Fruit fly (Drosophila melanogaster) whole organism, embryonic: ENCODE measurements around the gene CG7879.

Source experiments
- B-H2 ChIP-seq: fragments of 200-800 bp; sonication (Bioruptor generic); optimal IDR thresholded peaks from 2 replicates; lab custom pipeline; 2018; ENCODE audit warnings: missing biosample characterization, mild to moderate bottlenecking, missing genetic modification characterization
- CG10209 ChIP-seq: fragments of 200-800 bp; sonication (Bioruptor generic); optimal IDR thresholded peaks from 3 replicates; lab custom pipeline; 2017; ENCODE audit warnings: missing biosample characterization, mild to moderate bottlenecking, missing genetic modification characterization, missing genetic modification reagents
- CG10654 ChIP-seq: fragments of 200-800 bp; sonication (Bioruptor generic); optimal IDR thresholded peaks from 2 replicates; lab custom pipeline; 2016; ENCODE audit warnings: missing biosample characterization, missing genetic modification characterization
- CG11696 ChIP-seq: fragments of 200-800 bp; sonication (Bioruptor generic); IDR thresholded peaks from 2 replicates; pipeline ENCODE4 v1.3.6; 2022; ENCODE audit warnings: missing biosample characterization, missing genetic modification characterization
- CG12769 ChIP-seq: fragments of 200-800 bp; sonication (Bioruptor generic); optimal IDR thresholded peaks from 2 replicates; lab custom pipeline; 2019; ENCODE audit warnings: missing biosample characterization, mild to moderate bottlenecking, missing genetic modification characterization, moderate library complexity
- CG12942 ChIP-seq: fragments of 200-800 bp; sonication (Bioruptor generic); optimal IDR thresholded peaks from 3 replicates; lab custom pipeline; 2016; ENCODE audit warnings: missing biosample characterization, missing genetic modification characterization
- CG13894 ChIP-seq: fragments of 200-800 bp; sonication (Bioruptor generic); optimal IDR thresholded peaks from 3 replicates; lab custom pipeline; 2018; ENCODE audit warnings: missing biosample characterization, mild to moderate bottlenecking, missing genetic modification characterization, moderate library complexity
- CG15011 ChIP-seq: fragments of 200-800 bp; sonication (Bioruptor generic); optimal IDR thresholded peaks from 3 replicates; lab custom pipeline; 2018; ENCODE audit warnings: missing biosample characterization, mild to moderate bottlenecking, missing genetic modification characterization
- CG15269 ChIP-seq: fragments of 200-800 bp; sonication (Bioruptor generic); optimal IDR thresholded peaks from 2 replicates; lab custom pipeline; 2018; ENCODE audit warnings: missing biosample characterization, mild to moderate bottlenecking, missing genetic modification characterization, moderate library complexity
- CG17802 ChIP-seq: fragments of 200-800 bp; sonication (Bioruptor generic); optimal IDR thresholded peaks from 2 replicates; lab custom pipeline; 2018; ENCODE audit warnings: missing biosample characterization, mild to moderate bottlenecking, missing genetic modification characterization, moderate library complexity
- CG2889 ChIP-seq: fragments of 200-800 bp; sonication (Bioruptor generic); IDR thresholded peaks from 3 replicates; pipeline ENCODE4 v1.3.6; 2022; ENCODE audit warnings: missing biosample characterization, missing genetic modification characterization
- CG3407 ChIP-seq: fragments of 200-800 bp; sonication (Bioruptor generic); optimal IDR thresholded peaks from 2 replicates; lab custom pipeline; 2018; ENCODE audit warnings: missing biosample characterization, mild to moderate bottlenecking, missing genetic modification characterization
- CG3847 ChIP-seq: fragments of 200-800 bp; sonication (Bioruptor generic); IDR thresholded peaks from 2 replicates; pipeline ENCODE4 v1.3.6; 2022; ENCODE audit warnings: missing biosample characterization, missing genetic modification characterization
- CG7372 ChIP-seq: fragments of 200-800 bp; sonication (Bioruptor generic); IDR thresholded peaks from 2 replicates; pipeline ENCODE4 v1.3.6; 2022; ENCODE audit warnings: missing biosample characterization, missing genetic modification characterization
- CG7786 ChIP-seq: fragments of 200-800 bp; sonication (Bioruptor generic); optimal IDR thresholded peaks from 2 replicates; lab custom pipeline; 2016; ENCODE audit warnings: missing biosample characterization, missing genetic modification characterization
- CG8281 ChIP-seq: fragments of 200-800 bp; sonication (Bioruptor generic); optimal IDR thresholded peaks from 2 replicates; lab custom pipeline; 2018; ENCODE audit warnings: missing biosample characterization, mild to moderate bottlenecking, missing genetic modification characterization, moderate library complexity
- CG9437 ChIP-seq: fragments of 200-800 bp; sonication (Bioruptor generic); optimal IDR thresholded peaks from 2 replicates; lab custom pipeline; 2018; ENCODE audit warnings: missing biosample characterization, mild to moderate bottlenecking, missing genetic modification characterization
- CG9609 ChIP-seq: fragments of 200-800 bp; sonication (Bioruptor generic); optimal IDR thresholded peaks from 3 replicates; lab custom pipeline; 2016; ENCODE audit warnings: missing biosample characterization, missing genetic modification characterization
- CG9932 ChIP-seq: fragments of 200-800 bp; sonication (Bioruptor generic); IDR thresholded peaks from 2 replicates; pipeline ENCODE4 v1.3.6; 2022; ENCODE audit warnings: missing biosample characterization, missing genetic modification characterization
- E2f2 ChIP-seq: fragments of 200-800 bp; sonication (Bioruptor generic); IDR thresholded peaks from 2 replicates; pipeline ENCODE4 v1.3.6; 2022; ENCODE audit warnings: missing biosample characterization, missing genetic modification characterization
- HLH54F ChIP-seq: fragments of 200-800 bp; sonication (Bioruptor generic); optimal IDR thresholded peaks from 3 replicates; lab custom pipeline; 2016; ENCODE audit warnings: missing biosample characterization, missing genetic modification characterization
- Hand ChIP-seq: fragments of 200-800 bp; sonication (Bioruptor generic); optimal IDR thresholded peaks from 2 replicates; lab custom pipeline; 2017; ENCODE audit warnings: mild to moderate bottlenecking, missing biosample characterization, missing genetic modification reagents, missing genetic modification characterization
- Jarid2 ChIP-seq: fragments of 200-800 bp; sonication (Bioruptor generic); optimal IDR thresholded peaks from 3 replicates; lab custom pipeline; 2017; ENCODE audit warnings: mild to moderate bottlenecking, missing biosample characterization, missing genetic modification reagents, missing genetic modification characterization
- NFAT ChIP-seq: fragments of 200-800 bp; sonication (Bioruptor generic); IDR thresholded peaks from 2 replicates; pipeline ENCODE4 v1.3.6; 2022; ENCODE audit warnings: missing biosample characterization, missing genetic modification characterization
- PHDP ChIP-seq: fragments of 200-800 bp; sonication (Bioruptor generic); optimal IDR thresholded peaks from 3 replicates; lab custom pipeline; 2018; ENCODE audit warnings: missing biosample characterization, mild to moderate bottlenecking, missing genetic modification characterization, moderate library complexity
- Ssrp ChIP-seq: fragments of 200-800 bp; sonication (Bioruptor generic); optimal IDR thresholded peaks from 2 replicates; lab custom pipeline; 2018; ENCODE audit warnings: missing biosample characterization, mild to moderate bottlenecking, missing genetic modification characterization, moderate library complexity
- Usf ChIP-seq: fragments of 200-800 bp; sonication (Bioruptor generic); optimal IDR thresholded peaks from 2 replicates; lab custom pipeline; 2017; ENCODE audit warnings: missing genotype, missing biosample characterization, missing genetic modification characterization
- Xbp1 ChIP-seq: fragments of 200-800 bp; sonication (Bioruptor generic); optimal IDR thresholded peaks from 3 replicates; lab custom pipeline; 2016; ENCODE audit warnings: missing biosample characterization, mild to moderate bottlenecking, missing genetic modification characterization
- ap ChIP-seq: fragments of 200-800 bp; sonication (Bioruptor generic); IDR thresholded peaks from 2 replicates; pipeline ENCODE4 v1.3.6; 2022; ENCODE audit warnings: missing biosample characterization, missing genetic modification characterization
- ash1 ChIP-seq: fragments of 200-800 bp; sonication (Bioruptor generic); optimal IDR thresholded peaks from 2 replicates; lab custom pipeline; 2018; ENCODE audit warnings: missing biosample characterization, mild to moderate bottlenecking, missing genetic modification characterization
- chif ChIP-seq, 2 experiments: fragments of 200-800 bp; sonication (Bioruptor generic); optimal IDR thresholded peaks; 3 replicates each; lab custom pipeline; 2016; ENCODE audit warnings: missing biosample characterization in 2 of 2, missing genetic modification characterization in 2 of 2
- chinmo ChIP-seq: fragments of 200-800 bp; sonication (Bioruptor generic); IDR thresholded peaks from 4 replicates; pipeline ENCODE4 v1.3.6; 2022; ENCODE audit warnings: missing biosample characterization, missing genetic modification characterization; ENCODE audit not compliant: partially characterized antibody
- ci ChIP-seq: fragments of 200-800 bp; sonication (Bioruptor generic); IDR thresholded peaks from 3 replicates; pipeline ENCODE4 v1.3.6; 2022; ENCODE audit warnings: missing biosample characterization, missing genetic modification characterization
- crol ChIP-seq: fragments of 200-800 bp; sonication (Bioruptor generic); IDR thresholded peaks from 2 replicates; pipeline ENCODE4 v1.3.6; 2022; ENCODE audit warnings: missing biosample characterization, missing genetic modification characterization
- disco-r ChIP-seq: fragments of 200-800 bp; sonication (Bioruptor generic); optimal IDR thresholded peaks from 2 replicates; lab custom pipeline; 2016; ENCODE audit warnings: missing biosample characterization, missing genetic modification characterization
- dmrt11E ChIP-seq: fragments of 200-800 bp; sonication (Bioruptor generic); optimal IDR thresholded peaks from 3 replicates; lab custom pipeline; 2018; ENCODE audit warnings: missing biosample characterization, mild to moderate bottlenecking, missing genetic modification characterization, moderate library complexity
- dmrt99B ChIP-seq: fragments of 200-800 bp; sonication (Bioruptor generic); optimal IDR thresholded peaks from 2 replicates; lab custom pipeline; 2018; ENCODE audit warnings: missing biosample characterization, mild to moderate bottlenecking, missing genetic modification characterization, moderate library complexity
- esg ChIP-seq: fragments of 200-800 bp; sonication (Bioruptor generic); conservative IDR thresholded peaks from 2 replicates; pipeline ENCODE4 v1.3.6; 2022; ENCODE audit warnings: missing biosample characterization, missing genetic modification characterization
- gcm ChIP-seq: fragments of 200-800 bp; sonication (Bioruptor generic); optimal IDR thresholded peaks from 2 replicates; lab custom pipeline; 2019; ENCODE audit warnings: missing biosample characterization, mild to moderate bottlenecking, missing genetic modification characterization, moderate library complexity
- ham ChIP-seq: fragments of 200-800 bp; sonication (Bioruptor generic); IDR thresholded peaks from 2 replicates; pipeline ENCODE4 v1.3.6; 2022; ENCODE audit warnings: missing biosample characterization, missing genetic modification characterization
- lilli ChIP-seq: fragments of 200-800 bp; sonication (Bioruptor generic); optimal IDR thresholded peaks from 3 replicates; lab custom pipeline; 2016; ENCODE audit warnings: missing biosample characterization, missing genetic modification characterization
- lola ChIP-seq, 3 experiments: fragments of >200 bp in 2 of 3; fragments of 200-800 bp in 1 of 3; sonication (Bioruptor generic) in 1 of 3; optimal IDR thresholded peaks; 2 replicates each; lab custom pipeline; 2017 to 2019; ENCODE audit warnings: missing biosample characterization in 3 of 3, missing genetic modification characterization in 3 of 3, mild to moderate bottlenecking in 1 of 3, moderate library complexity in 1 of 3
- maf-S ChIP-seq: fragments of 200-800 bp; sonication (Bioruptor generic); optimal IDR thresholded peaks from 2 replicates; lab custom pipeline; 2016; ENCODE audit warnings: missing biosample characterization, missing genetic modification characterization
- pnt ChIP-seq: fragments of 200-800 bp; sonication (Bioruptor generic); optimal IDR thresholded peaks from 3 replicates; lab custom pipeline; 2016; ENCODE audit warnings: missing biosample characterization, missing genetic modification characterization
- pum ChIP-seq: fragments of 200-800 bp; sonication (Bioruptor generic); optimal IDR thresholded peaks from 2 replicates; lab custom pipeline; 2016; ENCODE audit warnings: missing biosample characterization, missing genetic modification characterization
- run ChIP-seq: fragments of 200-800 bp; sonication (Bioruptor generic); optimal IDR thresholded peaks from 3 replicates; lab custom pipeline; 2018; ENCODE audit warnings: missing biosample characterization, mild to moderate bottlenecking, missing genetic modification characterization
- sens ChIP-seq: fragments of 200-800 bp; sonication (Bioruptor generic); peaks from one replicate; lab custom pipeline; 2016; ENCODE audit warnings: missing biosample characterization, missing genetic modification characterization
- trh ChIP-seq: fragments of 200-800 bp; sonication (Bioruptor generic); optimal IDR thresholded peaks from 2 replicates; lab custom pipeline; 2016; ENCODE audit warnings: missing biosample characterization, missing genetic modification characterization
- unc-4 ChIP-seq: fragments of 200-800 bp; sonication (Bioruptor generic); IDR thresholded peaks from 2 replicates; pipeline ENCODE4 v1.3.6; 2022; ENCODE audit warnings: missing biosample characterization, missing genetic modification characterization; ENCODE audit not compliant: partially characterized antibody

The CG7879 gene

dm6 chr3L:1548345-1548970, 19.9 kb downstream of the CG7879 start (continued):
- TF ChIP-seq lilli (GFP tag; lab: Kevin White, UChicago) (peak; percentile 77), HLH54F (GFP tag; lab: Kevin White, UChicago) (peak; percentile 50), esg (GFP tag; lab: Robert Waterston, UW) (peak; percentile 30; the same call in 1 of the 2 replicates), lola (GFP tag; optimal IDR thresholded peaks at IDR 0.05; lab: Kevin White, UChicago) (peak in 1 of 3 experiments; percentile 34), CG11696 (GFP tag; lab: Robert Waterston, UW) (no peak), B-H2 (peak; percentile 6), maf-S (peak; percentile 19), CG17802 (tag; lab: Kevin White, UChicago) (no peak), pum (GFP tag; lab: Kevin White, UChicago) (peak; percentile 24), CG13894 (tag; lab: Kevin White, UChicago) (peak; percentile 40), crol (GFP tag; lab: Robert Waterston, UW) (no peak), Xbp1 (GFP tag; lab: Kevin White, UChicago) (peak; percentile 61), CG15011 (GFP tag; lab: Kevin White, UChicago) (peak; percentile 65), CG10209 (GFP tag; lab: Kevin White, UChicago) (peak; percentile 65), CG12942 (GFP tag; lab: Kevin White, UChicago) (no peak), dmrt11E (peak; percentile 30), unc-4 (GFP tag; lab: Robert Waterston, UW) (no peak), CG2889 (GFP tag; lab: Robert Waterston, UW) (no peak), chif (GFP tag; optimal IDR thresholded peaks at IDR 0.05; lab: Kevin White, UChicago) (peak; percentile 8 to 26), dmrt99B (tag; lab: Kevin White, UChicago) (peak; percentile 66), CG7786 (GFP tag; lab: Kevin White, UChicago) (peak; percentile 57), sens (GFP tag; lab: Kevin White, UChicago) (peak; percentile 77), disco-r (no peak), CG8281 (tag; lab: Kevin White, UChicago) (peak; percentile 19), trh (GFP tag; lab: Kevin White, UChicago) (peak; percentile 22), ci (no peak), CG12769 (tag; lab: Kevin White, UChicago) (peak; percentile 33), CG3847 (GFP tag; lab: Robert Waterston, UW) (peak; percentile 20; the same call in 1 of the 2 replicates), NFAT (GFP tag; lab: Robert Waterston, UW) (peak; percentile 10; the same call in 1 of the 2 replicates), CG9609 (GFP tag; lab: Kevin White, UChicago) (peak; percentile 15), gcm (GFP tag; lab: Kevin White, UChicago) (peak; percentile 34), CG7372 (GFP tag; lab: Robert Waterston, UW) (0 out of 2 replicates have a peak, but pooled peaks have one; percentile 9), ash1 (GFP tag; lab: Kevin White, UChicago) (no peak), CG10654 (GFP tag; lab: Kevin White, UChicago) (peak; percentile 13), CG9437 (GFP tag; lab: Kevin White, UChicago) (peak; percentile 44), CG15269 (tag; lab: Kevin White, UChicago) (peak; percentile 83), CG9932 (GFP tag; lab: Robert Waterston, UW) (peak; percentile 69), run (tag; lab: Kevin White, UChicago) (no peak), ham (no peak), E2f2 (GFP tag; lab: Robert Waterston, UW) (peak; percentile 8; the same call in 1 of the 2 replicates), PHDP (tag; lab: Kevin White, UChicago) (peak; percentile 56), pnt (GFP tag; lab: Kevin White, UChicago) (peak; percentile 33), Hand (GFP tag; lab: Kevin White, UChicago) (peak; percentile 67), Ssrp (tag; lab: Kevin White, UChicago) (peak; percentile 44), Usf (GFP tag; lab: Kevin White, UChicago) (peak; percentile 55), Jarid2 (no peak), ap (GFP tag; lab: Robert Waterston, UW) (no peak; the same call in 1 of the 2 replicates), CG3407 (GFP tag; lab: Kevin White, UChicago) (no peak), chinmo (0 out of 4 replicates have a peak, but pooled peaks have one; percentile 45)
